Worm (Caenorhabditis elegans): Measurements from ENCODE around the gene bath-15.

Gene bath-15

DNA sequence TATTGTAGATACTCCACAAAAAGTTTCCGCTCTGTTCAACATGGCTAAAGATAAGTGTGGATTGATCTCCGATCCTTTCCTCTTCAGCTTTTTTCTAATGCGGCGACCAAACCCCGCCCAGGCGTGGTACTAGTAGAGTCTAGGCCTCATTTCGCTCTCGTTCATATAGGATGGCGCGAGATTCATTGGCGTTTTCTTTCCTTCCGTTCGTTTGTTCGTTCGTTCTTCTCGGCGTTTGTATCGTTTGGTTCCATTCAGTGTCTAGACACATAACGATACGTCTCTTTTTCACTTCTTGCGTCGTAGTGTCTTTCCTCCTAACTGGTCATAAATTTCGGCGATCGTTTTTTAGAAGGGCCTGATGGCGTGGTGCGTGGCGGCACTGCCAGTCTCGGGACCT lies 46.8 kb downstream of the bath-15 start:
- TF ChIP-seq tra-1 (GFP tag; IDR thresholded peaks at IDR 0.05) (no peak), gei-8 (GFP tag; optimal IDR thresholded peaks at IDR 0.05) (no peak), ceh-28 (tag; optimal IDR thresholded peaks at IDR 0.05) (no peak), ZK337.2 (GFP tag; IDR thresholded peaks at IDR 0.05) (no peak), daf-12 (tag; optimal IDR thresholded peaks at IDR 0.05) (no peak), daf-16 (GFP tag; optimal IDR thresholded peaks at IDR 0.05) (no peak), daf-16 (tag; optimal IDR thresholded peaks at IDR 0.05) (no peak), ctbp-1 (GFP tag; IDR thresholded peaks at IDR 0.05) (no peak), hlh-30 (tag; optimal IDR thresholded peaks at IDR 0.05; ENCODE audit: insufficient read depth) (peak; percentile 34), hmg-1.1 (GFP tag; IDR thresholded peaks at IDR 0.05) (no peak), zip-11 (GFP tag; IDR thresholded peaks at IDR 0.05) (no peak), nhr-77 (tag; optimal IDR thresholded peaks at IDR 0.05) (no peak), nhr-111 (GFP tag; optimal IDR thresholded peaks at IDR 0.05) (no peak), nhr-42 (GFP tag; IDR thresholded peaks at IDR 0.05) (no peak), dmd-8 (GFP tag; IDR thresholded peaks at IDR 0.05) (peak; percentile 15; the same call in 1 of the 2 replicates), skn-1 (tag; optimal IDR thresholded peaks at IDR 0.05) (no peak), lin-39 (tag; optimal IDR thresholded peaks at IDR 0.05) (no peak), fos-1 (tag; optimal IDR thresholded peaks at IDR 0.05) (no peak), aha-1 (tag) (peak; percentile 15), Y5F2A.4 (GFP tag; optimal IDR thresholded peaks at IDR 0.05) (no peak)

DNA sequence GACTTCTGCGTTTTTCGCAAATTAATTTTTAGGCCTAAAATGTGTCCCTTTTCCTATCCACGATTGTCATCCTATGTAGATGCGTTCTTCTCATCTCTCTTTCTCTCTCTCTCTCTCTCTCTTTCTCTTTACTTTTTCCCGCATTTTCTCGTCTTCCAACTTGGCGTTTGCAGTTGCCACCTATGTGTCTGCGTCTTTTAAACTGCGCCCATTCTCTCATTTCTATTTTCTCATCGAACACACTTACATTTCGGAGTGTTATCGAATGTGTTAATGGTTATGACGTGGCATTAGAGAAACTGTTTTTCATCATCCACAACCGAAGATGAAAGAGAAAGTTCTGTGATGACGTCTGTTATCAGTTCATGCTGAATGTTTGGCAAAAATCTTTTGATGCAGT lies 47.3 kb downstream of the bath-15 start:
- TF ChIP-seq Y48G9A.11 (GFP tag; IDR thresholded peaks at IDR 0.05) (no peak), duxl-1 (tag; optimal IDR thresholded peaks at IDR 0.05; ENCODE audit: poor library complexity) (no peak), ZK546.5 (tag; optimal IDR thresholded peaks at IDR 0.05) (no peak), php-3 (GFP tag; IDR thresholded peaks at IDR 0.05) (no peak), zip-2 (tag; optimal IDR thresholded peaks at IDR 0.05) (no peak), mdl-1 (tag; optimal IDR thresholded peaks at IDR 0.05) (peak in 1 of 2 experiments; percentile 25), ceh-32 (tag; optimal IDR thresholded peaks at IDR 0.05; ENCODE audit: poor library complexity) (no peak), sdz-12 (GFP tag; optimal IDR thresholded peaks at IDR 0.05) (no peak), mxl-3 (GFP tag; optimal IDR thresholded peaks at IDR 0.05) (peak; percentile 52), skn-1 (tag; optimal IDR thresholded peaks at IDR 0.05) (no peak), arid-1 (GFP tag; conservative IDR thresholded peaks at IDR 0.05) (no peak), nhr-41 (GFP tag; IDR thresholded peaks at IDR 0.05) (no peak), hmg-1.1 (GFP tag; IDR thresholded peaks at IDR 0.05) (peak; percentile 56), ces-1 (GFP tag; optimal IDR thresholded peaks at IDR 0.05) (no peak), mes-2 (tag; optimal IDR thresholded peaks at IDR 0.05; ENCODE audit: poor library complexity, severe bottlenecking) (peak; percentile 60), F37D6.2 (tag; optimal IDR thresholded peaks at IDR 0.05) (no peak), spr-1 (tag; optimal IDR thresholded peaks at IDR 0.05) (no peak), lin-15B (tag; optimal IDR thresholded peaks at IDR 0.05) (no peak), unc-39 (tag; optimal IDR thresholded peaks at IDR 0.05) (no peak), D1046.2 (GFP tag; IDR thresholded peaks at IDR 0.05) (no peak), nhr-77 (tag; optimal IDR thresholded peaks at IDR 0.05) (peak; percentile 10), dmd-8 (GFP tag; IDR thresholded peaks at IDR 0.05) (no peak), zag-1 (tag; optimal IDR thresholded peaks at IDR 0.05) (no peak), dpl-1 (GFP tag; optimal IDR thresholded peaks at IDR 0.05) (peak; percentile 54), nhr-111 (GFP tag; optimal IDR thresholded peaks at IDR 0.05) (no peak), hlh-30 (tag; optimal IDR thresholded peaks at IDR 0.05; ENCODE audit: insufficient read depth) (peak; percentile 59), R02D3.7 (tag; optimal IDR thresholded peaks at IDR 0.05) (no peak), tag-97 (GFP tag; IDR thresholded peaks at IDR 0.05) (no peak), nhr-10 (tag; optimal IDR thresholded peaks at IDR 0.05) (no peak), lin-29 (GFP tag; IDR thresholded peaks at IDR 0.05) (no peak), dmd-9 (GFP tag; IDR thresholded peaks at IDR 0.05) (no peak), hlh-11 (tag; optimal IDR thresholded peaks at IDR 0.05) (peak; percentile 84), lir-3 (tag; optimal IDR thresholded peaks at IDR 0.05) (no peak), jun-1 (tag; optimal IDR thresholded peaks at IDR 0.05) (no peak), Y5F2A.4 (GFP tag; optimal IDR thresholded peaks at IDR 0.05) (no peak), attf-4 (tag; optimal IDR thresholded peaks at IDR 0.05) (no peak), zip-11 (GFP tag; IDR thresholded peaks at IDR 0.05) (no peak), lin-38 (GFP tag; IDR thresholded peaks at IDR 0.05) (peak; percentile 20; the same call in 1 of the 2 replicates), nhr-102 (tag; optimal IDR thresholded peaks at IDR 0.05) (peak; percentile 43)
